Worm (Caenorhabditis elegans): ENCODE results near the gene kgb-1.

Gene kgb-1

DNA sequence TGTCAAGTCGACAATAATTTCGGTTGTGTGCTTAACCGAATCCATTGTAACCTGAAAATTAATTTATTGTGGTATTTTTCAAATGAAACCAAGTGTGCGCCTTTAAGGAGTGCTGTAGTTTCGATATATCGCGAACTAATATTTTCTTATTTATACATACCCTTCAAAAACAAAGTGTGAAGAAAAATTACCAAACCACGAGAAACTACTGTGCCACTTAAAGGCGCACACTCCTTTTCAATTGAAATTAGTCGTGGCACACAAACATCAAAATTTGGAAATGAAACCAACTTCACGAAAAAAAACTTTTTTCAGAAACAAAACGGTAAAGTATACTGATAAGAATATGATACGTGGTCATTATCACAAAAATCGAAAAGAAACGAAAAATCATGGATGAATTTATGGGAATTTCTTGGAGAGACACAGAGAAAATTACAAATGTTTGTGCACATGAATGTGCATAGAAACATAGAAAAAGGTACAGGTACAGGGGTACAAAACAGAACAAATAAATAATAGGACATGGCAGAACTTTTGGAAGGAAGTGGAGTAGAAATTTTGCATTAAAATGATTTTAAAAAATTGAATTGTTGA is 26.6 kb downstream of the kgb-1 start, which contains the start of gene spl-1:
TSS of gene spl-1 (minus strand) at position 51 of the 597 bp plus-strand sequence.
- TF ChIP-seq dmd-6 (GFP tag; IDR thresholded peaks at IDR 0.05) (peak; percentile 46; the same call in 1 of the 2 replicates), daf-12 (tag; optimal IDR thresholded peaks at IDR 0.05) (no peak), set-16 (GFP tag; IDR thresholded peaks at IDR 0.05) (no peak), nhr-28 (tag; optimal IDR thresholded peaks at IDR 0.05) (peak; percentile 83), hlh-11 (tag; optimal IDR thresholded peaks at IDR 0.05) (peak; percentile 36), lim-7 (GFP tag; IDR thresholded peaks at IDR 0.05) (no peak), F37D6.2 (tag; optimal IDR thresholded peaks at IDR 0.05) (no peak), pqm-1 (tag; optimal IDR thresholded peaks at IDR 0.05) (peak; percentile 63), Y75B8A.6 (GFP tag; IDR thresholded peaks at IDR 0.05) (no peak), ces-1 (GFP tag; optimal IDR thresholded peaks at IDR 0.05) (no peak), snpc-1.2 (GFP tag; IDR thresholded peaks at IDR 0.05) (no peak), dpl-1 (GFP tag; optimal IDR thresholded peaks at IDR 0.05) (no peak), D1046.2 (GFP tag; IDR thresholded peaks at IDR 0.05) (no peak), daf-16 (GFP tag; optimal IDR thresholded peaks at IDR 0.05) (no peak), daf-16 (tag; optimal IDR thresholded peaks at IDR 0.05) (peak; percentile 88), skn-1 (tag; optimal IDR thresholded peaks at IDR 0.05) (no peak), nhr-237 (tag; optimal IDR thresholded peaks at IDR 0.05) (no peak), lsy-2 (tag; optimal IDR thresholded peaks at IDR 0.05) (peak in 1 of 2 experiments; percentile 2), dve-1 (tag; optimal IDR thresholded peaks at IDR 0.05; ENCODE audit: insufficient read depth) (peak; percentile 47), egl-43 (GFP tag; IDR thresholded peaks at IDR 0.05) (no peak), nhr-76 (tag; optimal IDR thresholded peaks at IDR 0.05) (no peak), T20F7.1 (GFP tag; optimal IDR thresholded peaks at IDR 0.05) (peak; percentile 29), php-3 (GFP tag; IDR thresholded peaks at IDR 0.05) (peak; percentile 66; the same call in 1 of the 2 replicates), fkh-10 (GFP tag; optimal IDR thresholded peaks at IDR 0.05) (no peak), nhr-77 (tag; optimal IDR thresholded peaks at IDR 0.05) (peak; percentile 68)

DNA sequence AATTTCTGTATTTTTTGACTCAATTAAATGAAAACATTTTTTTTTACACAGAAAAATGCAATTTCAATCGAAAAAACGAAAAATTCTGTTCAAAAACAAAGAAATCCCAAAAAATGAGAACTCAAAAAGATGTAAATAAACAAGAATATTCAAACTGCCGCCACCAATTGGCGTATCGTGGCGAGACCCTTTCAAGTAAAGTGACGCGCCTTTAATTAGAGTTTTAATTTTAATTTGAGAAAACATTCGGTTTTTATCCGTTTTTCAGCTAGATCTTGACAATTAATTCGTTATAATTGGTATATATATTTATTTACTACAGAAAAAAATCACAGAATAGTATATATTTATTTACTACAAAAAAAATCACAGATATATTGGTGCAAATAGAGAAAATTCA is 30.2 kb downstream of the kgb-1 start:
- TF ChIP-seq F44E2.7 (GFP tag; IDR thresholded peaks at IDR 0.05) (no peak), nhr-111 (GFP tag; optimal IDR thresholded peaks at IDR 0.05) (no peak), madf-5 (GFP tag; IDR thresholded peaks at IDR 0.05) (no peak), unc-130 (GFP tag; optimal IDR thresholded peaks at IDR 0.05) (peak; percentile 27), ceh-32 (tag; optimal IDR thresholded peaks at IDR 0.05; ENCODE audit: poor library complexity) (no peak), lin-38 (GFP tag; IDR thresholded peaks at IDR 0.05) (peak; percentile 30; the same call in 1 of the 2 replicates), pha-4 (GFP tag; IDR thresholded peaks at IDR 0.05) (no peak), pha-4 (tag; optimal IDR thresholded peaks at IDR 0.05) (no peak), F49E8.2 (tag; optimal IDR thresholded peaks at IDR 0.05; ENCODE audit: borderline replicate concordance) (peak; percentile 21), Y5F2A.4 (GFP tag; optimal IDR thresholded peaks at IDR 0.05) (no peak), aha-1 (tag) (peak; percentile 56), sdz-12 (GFP tag; optimal IDR thresholded peaks at IDR 0.05) (no peak), nhr-76 (tag; optimal IDR thresholded peaks at IDR 0.05) (no peak), vab-7 (GFP tag; IDR thresholded peaks at IDR 0.05) (no peak), nhr-10 (tag; optimal IDR thresholded peaks at IDR 0.05) (no peak), T26A8.4 (GFP tag; IDR thresholded peaks at IDR 0.05) (no peak), dpl-1 (GFP tag; optimal IDR thresholded peaks at IDR 0.05) (no peak), aly-2 (tag; optimal IDR thresholded peaks at IDR 0.05) (no peak), madf-9 (GFP tag; conservative IDR thresholded peaks at IDR 0.05) (no peak), lsy-2 (tag; optimal IDR thresholded peaks at IDR 0.05) (no peak), daf-16 (GFP tag; optimal IDR thresholded peaks at IDR 0.05) (no peak), daf-16 (tag; optimal IDR thresholded peaks at IDR 0.05) (peak; percentile 4), unc-62 (GFP tag; optimal IDR thresholded peaks at IDR 0.05 in 1 of 2) (peak in 1 of 2 experiments; percentile 67), unc-62 (tag; optimal IDR thresholded peaks at IDR 0.05) (no peak), nhr-102 (tag; optimal IDR thresholded peaks at IDR 0.05) (no peak), dmd-6 (GFP tag; IDR thresholded peaks at IDR 0.05) (no peak)
